Worm (Caenorhabditis elegans): Measurements from ENCODE around the gene F54D5.3.

Gene F54D5.3

ce11 chrII:11571260-11571854 is at the start of gene F54D5.3:
TSS of gene F54D5.3 (plus strand) at chrII:11571805.
- TF ChIP-seq elt-2 (tag; optimal IDR thresholded peaks at IDR 0.05): peak; percentile 30
- TF ChIP-seq nhr-90 (tag; optimal IDR thresholded peaks at IDR 0.05; ENCODE audit: poor library complexity): no peak
- TF ChIP-seq lin-39 (tag; optimal IDR thresholded peaks at IDR 0.05): no peak
- TF ChIP-seq lin-35 (GFP tag; optimal IDR thresholded peaks at IDR 0.05): peak in 1 of 2 experiments; percentile 5
- TF ChIP-seq egl-27 (tag; optimal IDR thresholded peaks at IDR 0.05): no peak
- no peak for TF ChIP-seq efl-1 (optimal IDR thresholded peaks at IDR 0.05)
- TF ChIP-seq efl-1 (GFP tag; optimal IDR thresholded peaks at IDR 0.05 in 1 of 2): peak in 1 of 2 experiments; percentile 14

ce11 chrII:11526954-11527353 is 44.7 kb upstream of the F54D5.3 start, which contains the start of gene age-1:
TSS of gene age-1 (minus strand) at chrII:11527054.
- TF ChIP-seq xbp-1 (tag; optimal IDR thresholded peaks at IDR 0.05) (no peak), C04F5.9 (tag; optimal IDR thresholded peaks at IDR 0.05) (no peak), efl-3 (GFP tag; optimal IDR thresholded peaks at IDR 0.05) (no peak), unc-130 (tag; optimal IDR thresholded peaks at IDR 0.05) (no peak), nhr-90 (tag; optimal IDR thresholded peaks at IDR 0.05; ENCODE audit: poor library complexity) (no peak), nhr-77 (tag; optimal IDR thresholded peaks at IDR 0.05) (no peak), pqm-1 (tag; optimal IDR thresholded peaks at IDR 0.05) (no peak), aha-1 (tag; optimal IDR thresholded peaks at IDR 0.05) (no peak), nhr-71 (tag; optimal IDR thresholded peaks at IDR 0.05) (no peak), lin-39 (tag; optimal IDR thresholded peaks at IDR 0.05) (no peak), egl-13 (tag; optimal IDR thresholded peaks at IDR 0.05) (no peak), ceh-90 (tag; optimal IDR thresholded peaks at IDR 0.05) (no peak)

DNA sequence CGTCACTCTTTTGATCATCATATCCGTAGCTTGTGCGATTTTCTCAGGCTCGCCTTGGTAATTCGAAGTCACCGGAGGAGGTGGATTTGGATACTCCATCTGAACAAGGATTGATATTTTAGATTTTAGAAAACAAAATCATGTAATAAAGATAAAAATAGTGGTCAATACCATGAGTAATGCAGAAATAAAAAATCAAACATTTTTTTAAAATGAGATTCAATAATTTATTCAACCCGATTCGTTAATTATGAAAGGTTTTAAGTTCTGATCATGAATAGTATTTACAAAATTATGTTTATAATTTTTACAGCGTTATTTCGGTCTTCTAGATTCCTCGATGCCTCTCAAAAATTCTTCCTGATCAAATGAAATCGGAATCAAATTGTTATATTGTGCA is 37.9 kb upstream of the F54D5.3 start, which contains the start of gene mdt-8:
Gene mdt-8 (minus strand): TSS at position 101 of the 400 bp plus-strand sequence.
- no peak for TF ChIP-seq sox-4 (tag; optimal IDR thresholded peaks at IDR 0.05)
- no peak for TF ChIP-seq lsy-2 (tag; optimal IDR thresholded peaks at IDR 0.05)
- TF ChIP-seq lin-39 (tag; optimal IDR thresholded peaks at IDR 0.05): no peak
- TF ChIP-seq elt-2 (tag; optimal IDR thresholded peaks at IDR 0.05): no peak
- no peak for TF ChIP-seq nhr-84 (tag; optimal IDR thresholded peaks at IDR 0.05)
- no peak for TF ChIP-seq hpl-2 (GFP tag; optimal IDR thresholded peaks at IDR 0.05)
- TF ChIP-seq unc-98 (GFP tag; IDR thresholded peaks at IDR 0.05): no peak
- no peak for TF ChIP-seq irx-1 (tag; optimal IDR thresholded peaks at IDR 0.05)
- no peak for TF ChIP-seq elt-3 (tag; optimal IDR thresholded peaks at IDR 0.05)

ce11 chrII:11534429-11535099 is 37.0 kb upstream of the F54D5.3 start, which contains the start of gene Y62F5A.12:
TSS of gene Y62F5A.12 (minus strand) at chrII:11534479.
- TF ChIP-seq dpl-1 (GFP tag; optimal IDR thresholded peaks at IDR 0.05) (peak; percentile 81 to 89 (median 85)), nhr-20 (tag; optimal IDR thresholded peaks at IDR 0.05) (peak; percentile 86), unc-98 (GFP tag; IDR thresholded peaks at IDR 0.05) (peak; percentile 94), ceh-82 (tag; optimal IDR thresholded peaks at IDR 0.05) (peak; percentile 76 to 92 (median 80)), ceh-63 (GFP tag; optimal IDR thresholded peaks at IDR 0.05) (peak; percentile 86), fos-1 (tag; optimal IDR thresholded peaks at IDR 0.05) (peak; percentile 31), C16A3.4 (tag; optimal IDR thresholded peaks at IDR 0.05) (peak; percentile 71), ztf-11 (tag; optimal IDR thresholded peaks at IDR 0.05) (peak in 1 of 2 experiments; percentile 94), mdl-1 (tag; optimal IDR thresholded peaks at IDR 0.05) (peak in 1 of 2 experiments; percentile 71), elt-3 (tag; optimal IDR thresholded peaks at IDR 0.05) (peak in 2 of 6 experiments; percentile 11 to 13), isw-1 (GFP tag; IDR thresholded peaks at IDR 0.05) (peak; percentile 89), vab-15 (tag; optimal IDR thresholded peaks at IDR 0.05) (peak; percentile 76), nhr-19 (GFP tag; conservative IDR thresholded peaks at IDR 0.05) (peak; percentile 94), nhr-77 (tag; optimal IDR thresholded peaks at IDR 0.05) (peak; percentile 72), tbx-2 (tag; optimal IDR thresholded peaks at IDR 0.05) (peak; percentile 82), lin-14 (GFP tag; optimal IDR thresholded peaks at IDR 0.05) (peak; percentile 84), sox-4 (tag; optimal IDR thresholded peaks at IDR 0.05) (peak; percentile 78), grh-1 (GFP tag; IDR thresholded peaks at IDR 0.05) (peak; percentile 58), elt-2 (tag; optimal IDR thresholded peaks at IDR 0.05) (peak; percentile 42), snu-23 (GFP tag; optimal IDR thresholded peaks at IDR 0.05) (peak; percentile 89), lin-13 (GFP tag; optimal IDR thresholded peaks at IDR 0.05) (peak; percentile 59), nhr-47 (tag; optimal IDR thresholded peaks at IDR 0.05) (peak; percentile 92), Y116A8C.19 (tag; optimal IDR thresholded peaks at IDR 0.05; ENCODE audit: borderline replicate concordance) (peak; percentile 53), unc-130 (tag; optimal IDR thresholded peaks at IDR 0.05) (peak; percentile 61), nhr-85 (tag) (peak; percentile 74), F16B12.6 (tag; optimal IDR thresholded peaks at IDR 0.05) (peak; percentile 32)
